Fruit fly (Drosophila melanogaster): ENCODE data around the gene Coq2.

Gene Coq2

DNA sequence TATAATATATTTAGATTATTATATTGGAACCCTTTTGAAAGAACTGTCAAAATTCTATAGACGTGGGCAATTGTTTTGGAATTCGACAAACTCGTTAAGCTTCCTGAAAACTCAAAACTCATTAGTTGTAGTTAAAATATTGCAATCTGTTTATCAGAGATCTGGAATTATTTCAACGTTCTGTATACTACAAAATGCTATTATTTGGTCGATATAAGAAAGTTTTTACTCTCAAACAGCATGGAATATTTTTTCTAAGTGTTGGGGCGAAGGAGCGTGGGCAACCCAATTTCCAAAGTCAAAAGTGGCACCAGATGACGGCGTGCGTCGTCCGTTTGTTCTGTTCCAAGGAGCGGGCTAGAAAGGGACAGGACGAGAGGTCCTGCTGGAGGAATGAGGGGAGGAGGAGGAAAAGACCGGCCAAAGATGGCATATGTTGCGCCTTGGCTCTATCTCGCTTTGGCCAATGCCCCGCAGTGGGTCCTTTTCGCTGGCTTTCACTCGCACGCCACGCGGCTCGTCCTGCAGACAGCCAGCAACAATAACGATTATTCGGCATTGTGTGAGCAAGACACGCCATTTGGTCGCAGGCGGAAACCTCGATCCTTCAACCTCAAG lies 30.5 kb downstream of the Coq2 start:
- no peak for TF ChIP-seq CG17801 (GFP tag; optimal IDR thresholded peaks at IDR 0.05; ENCODE audit: partially characterized antibody)

- no peak for TF ChIP-seq CG17801 (GFP tag; optimal IDR thresholded peaks at IDR 0.05; ENCODE audit: partially characterized antibody)
Measured at dm6 chr3R:8284234-8284633, 32.1 kb downstream of the Coq2 start.

DNA sequence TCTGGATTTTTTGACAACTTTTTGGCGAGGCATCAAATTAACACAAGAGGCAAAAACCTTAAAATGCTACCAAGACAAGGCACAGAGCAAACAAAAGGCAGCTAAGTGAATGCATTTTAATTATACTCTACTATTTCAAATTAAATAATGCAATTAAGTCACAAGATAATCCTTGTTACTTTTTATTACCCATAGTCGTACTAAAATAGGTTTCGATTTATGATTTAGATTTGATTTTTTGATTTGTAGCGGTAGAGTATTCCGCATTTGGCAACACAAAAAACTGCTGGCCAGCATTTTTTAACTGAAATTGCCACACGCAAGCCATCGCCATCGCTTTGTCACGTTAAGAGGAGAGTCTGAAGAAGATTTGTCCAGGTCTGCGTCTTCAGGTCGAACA lies 33.6 kb downstream of the Coq2 start:
- no peak for TF ChIP-seq CG17801 (GFP tag; optimal IDR thresholded peaks at IDR 0.05; ENCODE audit: partially characterized antibody)

- TF ChIP-seq CG17801 (GFP tag; optimal IDR thresholded peaks at IDR 0.05; ENCODE audit: partially characterized antibody): no peak
Measured at dm6 chr3R:8279970-8280369, 36.4 kb downstream of the Coq2 start.

DNA sequence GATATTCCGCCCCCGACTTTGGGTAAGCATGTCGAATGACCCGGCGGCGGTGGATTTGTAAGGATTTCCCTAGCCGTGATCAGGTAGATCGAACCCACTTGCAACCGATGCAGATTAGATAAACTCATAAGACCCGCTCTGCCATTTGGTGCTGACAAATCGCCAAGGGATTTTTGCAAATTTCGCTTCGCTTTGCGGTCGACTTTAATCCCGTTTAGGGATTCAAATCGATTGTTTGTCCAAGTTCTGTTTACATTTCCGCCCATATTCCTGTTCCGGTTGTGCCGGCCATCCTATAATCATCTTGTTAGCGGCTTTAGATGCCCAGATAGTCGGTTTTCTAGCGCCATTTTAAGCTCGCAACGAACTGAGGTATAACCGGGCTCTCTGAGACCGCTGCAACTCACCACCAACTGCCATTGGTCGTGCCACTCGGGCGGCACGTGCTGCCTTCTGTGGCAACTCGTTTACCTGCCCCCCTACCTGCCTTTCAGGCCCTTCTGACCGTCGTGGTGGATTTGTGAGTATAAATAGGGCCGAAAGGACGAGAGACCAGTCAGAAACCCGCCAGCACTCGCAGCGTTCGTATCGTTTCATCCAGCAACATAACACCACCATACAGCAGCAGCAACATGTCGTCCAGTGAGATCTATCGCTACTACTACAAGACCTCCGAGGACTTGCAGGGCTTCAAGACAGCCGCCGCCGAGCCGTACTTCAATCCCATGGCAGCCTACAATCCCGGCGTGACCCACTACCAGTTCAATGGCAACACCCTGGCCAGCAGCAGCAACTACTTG lies 38.6 kb downstream of the Coq2 start, which contains the start of gene ato:
Gene ato, plus strand, starts transcription at position 559 of the 800 bp plus-strand sequence.
- TF ChIP-seq CG17801 (GFP tag; optimal IDR thresholded peaks at IDR 0.05; ENCODE audit: partially characterized antibody): no peak

- TF ChIP-seq CG17801 (GFP tag; optimal IDR thresholded peaks at IDR 0.05; ENCODE audit: partially characterized antibody): no peak
Measured at dm6 chr3R:8275031-8275430, 41.3 kb downstream of the Coq2 start.

DNA sequence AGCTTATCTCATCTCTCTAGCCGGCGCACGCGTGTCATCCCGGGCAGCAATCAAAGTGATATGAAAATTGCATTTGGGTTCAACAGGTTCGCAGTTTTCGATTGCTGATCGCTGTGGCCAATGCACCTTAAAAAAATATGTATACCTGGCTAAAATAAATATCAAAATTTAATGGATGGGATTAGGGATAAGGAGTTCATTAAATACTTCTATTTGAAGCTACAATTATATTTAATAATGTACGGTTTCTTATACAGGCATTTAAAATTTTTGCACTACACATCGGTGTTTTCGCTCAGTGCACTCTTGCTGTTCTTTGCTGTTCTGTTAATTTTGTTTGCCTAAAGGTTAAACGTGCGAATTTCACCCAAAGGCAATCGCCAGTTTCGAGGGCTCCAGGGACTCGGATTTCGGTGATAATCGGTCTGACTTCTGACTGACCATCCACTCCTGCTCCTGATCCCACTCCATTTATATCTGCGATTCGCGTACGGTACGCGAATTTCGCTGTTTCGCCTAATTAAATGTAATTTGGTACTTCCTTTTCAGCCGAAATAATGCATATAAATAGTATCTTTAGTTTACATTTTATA lies 43.7 kb downstream of the Coq2 start:
- TF ChIP-seq CG17801 (GFP tag; optimal IDR thresholded peaks at IDR 0.05; ENCODE audit: partially characterized antibody): no peak

dm6 chr3R:8269740-8270139 lies 46.6 kb downstream of the Coq2 start, which contains the start of gene CG9630:
CG9630 (minus strand) TSS chr3R:8269896.
- TF ChIP-seq CG17801 (GFP tag; optimal IDR thresholded peaks at IDR 0.05; ENCODE audit: partially characterized antibody): peak; percentile 2

All from ovary, adult (tissue).